Worm (Caenorhabditis elegans) whole organism, young adult: ENCODE data around the gene C18B10.6.

Experiments
- F23B12.7 ChIP-seq: sonication (generic microtip); optimal IDR thresholded peaks from 2 replicates; lab custom pipeline; 2017; ENCODE audit warnings: missing genetic modification characterization, mild to moderate bottlenecking, missing compliant biosample characterization, antibody characterized with exemption, moderate library complexity; ENCODE audit not compliant: insufficient read depth
- F37B4.10 ChIP-seq: fragments of 200-800 bp; sonication (Bioruptor generic); IDR thresholded peaks from 2 replicates; pipeline ENCODE4 v1.3.6; 2022; ENCODE audit warnings: missing genetic modification characterization, missing compliant biosample characterization
- F55B11.4 ChIP-seq: sonication (generic microtip); optimal IDR thresholded peaks from 2 replicates; lab custom pipeline; 2016; ENCODE audit warnings: missing compliant biosample characterization, missing genetic modification characterization, borderline replicate concordance; ENCODE audit not compliant: insufficient read depth
- F57C9.4 ChIP-seq: sonication (generic microtip); optimal IDR thresholded peaks from 2 replicates; lab custom pipeline; 2017; ENCODE audit warnings: mild to moderate bottlenecking, missing genetic modification characterization, missing compliant biosample characterization
- T26A5.8 ChIP-seq: sonication (generic microtip); optimal IDR thresholded peaks from 2 replicates; lab custom pipeline; 2016; ENCODE audit warnings: missing genetic modification characterization, missing compliant biosample characterization
- Y67H2A.10 ChIP-seq: fragments of 200-800 bp; sonication (Bioruptor generic); conservative IDR thresholded peaks from 2 replicates; pipeline ENCODE4 v1.3.6; 2022; ENCODE audit warnings: missing genetic modification reagents, missing genetic modification characterization, missing compliant biosample characterization
- Y79H2A.3 ChIP-seq: fragments of 200-800 bp; sonication (Bioruptor generic); conservative IDR thresholded peaks from 2 replicates; pipeline ENCODE4 v1.3.6; 2022; ENCODE audit warnings: missing genetic modification reagents, missing genetic modification characterization, missing compliant biosample characterization
- atf-7 ChIP-seq: sonication (generic microtip); optimal IDR thresholded peaks from 2 replicates; lab custom pipeline; 2017; ENCODE audit warnings: mild to moderate bottlenecking, missing genetic modification characterization, missing compliant biosample characterization
- athp-1 ChIP-seq: sonication (generic microtip); optimal IDR thresholded peaks from 2 replicates; lab custom pipeline; 2017; ENCODE audit warnings: mild to moderate bottlenecking, missing genetic modification characterization, missing compliant biosample characterization
- attf-5 ChIP-seq: fragments of 200-800 bp; sonication (Bioruptor generic); optimal IDR thresholded peaks from 2 replicates; lab custom pipeline; 2018; ENCODE audit warnings: mild to moderate bottlenecking, missing genetic modification characterization, missing compliant biosample characterization
- attf-6 ChIP-seq: fragments of 200-800 bp; sonication (Bioruptor generic); IDR thresholded peaks from 2 replicates; pipeline ENCODE4 v1.3.6; 2022; ENCODE audit warnings: missing genetic modification reagents, missing genetic modification characterization, missing compliant biosample characterization
- ceh-40 ChIP-seq: fragments of 200-800 bp; sonication (Bioruptor generic); IDR thresholded peaks from 2 replicates; pipeline ENCODE4 v1.3.6; 2022; ENCODE audit warnings: missing genetic modification characterization, missing compliant biosample characterization
- dox-1 ChIP-seq: fragments of 200-800 bp; sonication (Bioruptor generic); IDR thresholded peaks from 2 replicates; pipeline ENCODE4 v1.3.6; 2022; ENCODE audit warnings: missing genetic modification reagents, missing genetic modification characterization, missing compliant biosample characterization
- efl-1 ChIP-seq: fragments of 150-350 bp; optimal IDR thresholded peaks from 2 replicates; lab custom pipeline; 2014; ENCODE audit warnings: missing biosample characterization, missing genetic modification reagents, missing genetic modification characterization
- egl-18 ChIP-seq: fragments of 200-800 bp; sonication (Bioruptor generic); IDR thresholded peaks from 2 replicates; pipeline ENCODE4 v1.3.6; 2022; ENCODE audit warnings: missing genetic modification reagents, missing genetic modification characterization, missing compliant biosample characterization
- hlh-12 ChIP-seq: sonication (generic microtip); optimal IDR thresholded peaks from 2 replicates; lab custom pipeline; 2016; ENCODE audit warnings: missing genetic modification characterization, missing compliant biosample characterization
- lag-1 ChIP-seq: fragments of 200-800 bp; sonication (Bioruptor generic); IDR thresholded peaks from 2 replicates; pipeline ENCODE4 v1.3.6; 2022; ENCODE audit warnings: missing genetic modification reagents, missing genetic modification characterization, missing compliant biosample characterization
- lin-54 ChIP-seq: fragments of 200-800 bp; sonication (Bioruptor generic); optimal IDR thresholded peaks from 2 replicates; lab custom pipeline; 2018; ENCODE audit warnings: mild to moderate bottlenecking, missing genetic modification characterization, missing compliant biosample characterization
- lsl-1 ChIP-seq: fragments of 200-800 bp; sonication (Bioruptor generic); optimal IDR thresholded peaks from 2 replicates; lab custom pipeline; 2018; ENCODE audit warnings: mild to moderate bottlenecking, missing genetic modification characterization, moderate library complexity, missing compliant biosample characterization
- lsy-27 ChIP-seq: sonication (generic microtip); optimal IDR thresholded peaks from 2 replicates; lab custom pipeline; 2017; ENCODE audit warnings: missing genetic modification characterization, mild to moderate bottlenecking, missing compliant biosample characterization, antibody characterized with exemption, missing genotype, borderline replicate concordance; ENCODE audit not compliant: insufficient read depth
- madf-8 ChIP-seq: fragments of 200-800 bp; sonication (Bioruptor generic); conservative IDR thresholded peaks from 2 replicates; pipeline ENCODE4 v1.3.6; 2022; ENCODE audit warnings: missing genetic modification reagents, missing genetic modification characterization, missing compliant biosample characterization
- mes-4 ChIP-seq: sonication (generic microtip); optimal IDR thresholded peaks from 2 replicates; lab custom pipeline; 2016; ENCODE audit warnings: missing genotype, missing genetic modification characterization, missing compliant biosample characterization
- nfya-1 ChIP-seq: sonication (generic microtip); optimal IDR thresholded peaks from 2 replicates; lab custom pipeline; 2017; ENCODE audit warnings: antibody characterized with exemption, missing compliant biosample characterization, missing genetic modification characterization, borderline replicate concordance; ENCODE audit not compliant: insufficient read depth
- nhr-27 ChIP-seq: fragments of 200-800 bp; sonication (Bioruptor generic); optimal IDR thresholded peaks from 2 replicates; lab custom pipeline; 2018; ENCODE audit warnings: mild to moderate bottlenecking, missing genetic modification characterization, moderate library complexity, missing compliant biosample characterization
- nhr-80 ChIP-seq: sonication (generic microtip); optimal IDR thresholded peaks from 2 replicates; lab custom pipeline; 2016; ENCODE audit warnings: missing genetic modification characterization, missing compliant biosample characterization
- pbrm-1 ChIP-seq: fragments of 200-800 bp; sonication (Bioruptor generic); IDR thresholded peaks from 2 replicates; pipeline ENCODE4 v1.3.6; 2022; ENCODE audit warnings: missing genetic modification reagents, missing genetic modification characterization, missing compliant biosample characterization
- repo-1 ChIP-seq: sonication (generic microtip); optimal IDR thresholded peaks from 2 replicates; lab custom pipeline; 2017; ENCODE audit warnings: mild to moderate bottlenecking, missing genetic modification characterization, missing compliant biosample characterization
- rpc-1 ChIP-seq, 2 experiments: fragments of 150-350 bp in 1 of 2; sonication (generic microtip) in 1 of 2; optimal IDR thresholded peaks; 2 replicates each; lab custom pipeline; 2014 to 2018; ENCODE audit warnings: missing biosample characterization in 1 of 2, missing genetic modification characterization in 1 of 2, missing genetic modification reagents in 1 of 2, missing genotype in 1 of 2
- snpc-1.3 ChIP-seq: sonication (generic microtip); optimal IDR thresholded peaks from 2 replicates; lab custom pipeline; 2017; ENCODE audit warnings: missing genetic modification characterization, mild to moderate bottlenecking, missing compliant biosample characterization, antibody characterized with exemption, moderate library complexity, missing genotype, missing genetic modification reagents; ENCODE audit not compliant: insufficient read depth
- somi-1 ChIP-seq: fragments of 200-800 bp; sonication (Bioruptor generic); optimal IDR thresholded peaks from 2 replicates; lab custom pipeline; 2018; ENCODE audit warnings: mild to moderate bottlenecking, missing genetic modification characterization, missing compliant biosample characterization
- unc-130 ChIP-seq: sonication (generic microtip); optimal IDR thresholded peaks from 2 replicates; lab custom pipeline; 2016; ENCODE audit warnings: missing genetic modification reagents, missing genetic modification characterization, missing compliant biosample characterization
- zim-3 ChIP-seq: sonication (generic microtip); optimal IDR thresholded peaks from 2 replicates; lab custom pipeline; 2017; ENCODE audit warnings: mild to moderate bottlenecking, missing genetic modification characterization, moderate library complexity, missing compliant biosample characterization
- ztf-25 ChIP-seq: fragments of 200-800 bp; sonication (Bioruptor generic); IDR thresholded peaks from 2 replicates; pipeline ENCODE4 v1.3.6; 2022; ENCODE audit warnings: missing genetic modification reagents, missing genetic modification characterization, missing compliant biosample characterization

The C18B10.6 gene

DNA sequence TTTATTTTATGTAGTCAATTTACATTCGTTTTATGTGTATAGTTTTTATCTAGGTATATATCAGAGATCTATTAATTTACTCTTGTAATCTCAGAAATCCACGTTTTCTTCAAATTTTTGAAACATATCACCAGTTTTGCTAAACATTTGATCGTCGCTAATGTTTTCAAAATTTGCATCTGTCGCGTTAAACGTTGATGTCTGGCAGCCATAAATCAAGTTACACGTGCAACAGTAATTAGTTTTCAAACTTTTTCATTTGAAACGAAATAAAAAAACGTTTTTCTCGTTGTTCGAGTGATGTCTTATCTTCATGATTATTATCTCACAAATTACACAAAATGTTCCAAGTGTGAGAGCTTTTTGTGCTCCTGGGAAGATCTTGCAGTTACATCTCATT lies 16.6 kb upstream of the C18B10.6 start, which contains the start of gene srh-79:
Gene srh-79 (plus strand): TSS at position 301 of the 400 bp plus-strand sequence.
- TF ChIP-seq atf-7 (tag; lab: Kevin White, UChicago), result no peak
- TF ChIP-seq somi-1 (GFP tag; lab: Kevin White, UChicago), result no peak
- TF ChIP-seq snpc-1.3 (tag; lab: Kevin White, UChicago), result no peak
- no peak for TF ChIP-seq hlh-12
- no peak for TF ChIP-seq nfya-1
- TF ChIP-seq lsl-1 (GFP tag; lab: Kevin White, UChicago), result no peak
- no peak for TF ChIP-seq unc-130 (GFP tag; lab: Kevin White, UChicago)
- TF ChIP-seq rpc-1 (optimal IDR thresholded peaks at IDR 0.05; lab: Kevin White, UChicago), result no peak
- no peak for TF ChIP-seq rpc-1 (tag; optimal IDR thresholded peaks at IDR 0.05; lab: Kevin White, UChicago)
- TF ChIP-seq ceh-40 (GFP tag; lab: Robert Waterston, UW), result no peak
- TF ChIP-seq nhr-27 (tag; lab: Kevin White, UChicago), result no peak
- TF ChIP-seq nhr-80, result no peak
- TF ChIP-seq T26A5.8 (tag; lab: Kevin White, UChicago), result no peak
- TF ChIP-seq attf-5, result no peak
- TF ChIP-seq F55B11.4 (tag; lab: Kevin White, UChicago), result no peak
- no peak for TF ChIP-seq lsy-27 (tag; lab: Kevin White, UChicago)
- no peak for TF ChIP-seq lag-1 (GFP tag; lab: Robert Waterston, UW)
- no peak for TF ChIP-seq lin-54
- TF ChIP-seq athp-1 (tag; lab: Kevin White, UChicago), result no peak
- no peak for TF ChIP-seq Y67H2A.10
- no peak for TF ChIP-seq F37B4.10 (GFP tag; lab: Robert Waterston, UW)

DNA sequence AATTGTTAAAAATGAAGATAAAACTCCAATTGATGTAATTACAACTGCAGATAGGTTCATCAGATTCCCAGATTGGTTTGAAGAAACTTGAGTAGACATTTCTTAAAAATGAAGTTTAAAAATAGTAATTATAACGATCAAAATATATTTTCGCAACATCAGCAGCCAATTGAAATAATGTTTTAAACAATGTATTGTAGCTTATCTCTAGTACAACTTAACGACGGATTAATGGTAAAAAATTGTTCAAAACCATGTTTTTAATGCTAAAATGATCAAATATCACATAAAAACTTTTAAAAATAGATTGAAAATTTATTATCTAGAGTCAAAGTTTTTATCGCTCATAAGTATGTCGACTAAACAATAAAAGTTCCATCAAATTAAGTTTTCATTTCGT lies 14.3 kb upstream of the C18B10.6 start, which contains the start of gene srbc-11:
Gene srbc-11 (minus strand): TSS at position 101 of the 400 bp plus-strand sequence.
- TF ChIP-seq efl-1, result no peak

DNA sequence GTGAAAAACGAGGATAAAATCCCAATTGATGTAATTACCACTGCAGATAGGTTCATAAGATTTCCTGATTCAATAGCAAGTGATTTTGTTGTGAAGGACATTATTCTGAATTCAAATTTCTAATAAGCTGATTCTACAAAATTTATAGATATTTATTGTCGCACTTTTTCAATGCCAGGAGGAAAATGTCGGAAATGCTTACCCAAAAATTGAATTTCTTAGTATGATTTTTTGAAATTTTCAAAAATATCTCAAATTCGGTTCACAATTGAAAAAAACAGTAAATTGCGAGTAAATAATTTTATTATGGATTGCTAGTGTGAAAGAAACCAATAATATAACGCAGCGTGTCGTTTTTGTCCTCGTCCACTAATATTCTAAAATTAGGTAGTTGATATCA lies 12.1 kb upstream of the C18B10.6 start, which contains the start of gene srbc-10:
Gene srbc-10 (minus strand): TSS at position 101 of the 400 bp plus-strand sequence.
- TF ChIP-seq mes-4 (tag; lab: Kevin White, UChicago) (no peak), dox-1 (no peak), repo-1 (tag; lab: Kevin White, UChicago) (no peak), F23B12.7 (no peak)

DNA sequence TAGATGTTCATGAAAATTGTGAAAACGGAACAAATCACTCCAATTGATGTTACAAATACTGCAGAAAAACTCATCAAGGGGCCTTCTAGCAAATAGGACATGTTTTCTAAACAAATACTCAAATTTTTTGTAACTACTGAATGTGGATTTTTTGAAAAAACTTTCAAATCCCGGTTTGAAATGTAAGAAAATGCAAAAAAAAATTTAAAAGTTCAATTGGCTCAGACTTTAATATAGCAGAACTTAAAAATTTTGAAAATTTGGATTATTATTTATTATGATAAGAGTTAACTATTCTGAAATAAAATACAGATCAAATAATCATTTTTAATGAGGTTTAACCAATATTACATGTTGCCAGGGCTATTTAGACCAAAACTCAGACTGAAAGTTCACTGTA lies 9.5 kb upstream of the C18B10.6 start, which contains the start of gene srbc-9:
Gene srbc-9 (minus strand): TSS at position 101 of the 400 bp plus-strand sequence.
- TF ChIP-seq nhr-80, result no peak
- no peak for TF ChIP-seq pbrm-1
- no peak for TF ChIP-seq snpc-1.3 (tag; lab: Kevin White, UChicago)
- no peak for TF ChIP-seq madf-8
- no peak for TF ChIP-seq ztf-25 (GFP tag; lab: Robert Waterston, UW)
- TF ChIP-seq rpc-1 (optimal IDR thresholded peaks at IDR 0.05; lab: Kevin White, UChicago), result no peak
- TF ChIP-seq rpc-1 (tag; optimal IDR thresholded peaks at IDR 0.05; lab: Kevin White, UChicago), result no peak
- no peak for TF ChIP-seq T26A5.8 (tag; lab: Kevin White, UChicago)
- TF ChIP-seq attf-6 (GFP tag; lab: Robert Waterston, UW), result no peak
- TF ChIP-seq F57C9.4 (tag; lab: Kevin White, UChicago), result no peak
- no peak for TF ChIP-seq dox-1
- TF ChIP-seq Y79H2A.3 (GFP tag; lab: Robert Waterston, UW), result no peak
- no peak for TF ChIP-seq egl-18
- TF ChIP-seq zim-3 (tag; lab: Kevin White, UChicago), result no peak
